Worm (Caenorhabditis elegans) whole organism, early embryonic: ENCODE data around the gene pacl-1.

ENCODE experiments used
- ama-1 ChIP-seq: fragments of 150-350 bp; optimal IDR thresholded peaks from 2 replicates; lab custom pipeline; 2014
- ceh-13 ChIP-seq: fragments of 200-800 bp; sonication (Bioruptor generic); optimal IDR thresholded peaks from 2 replicates; lab custom pipeline; 2018; ENCODE audit warnings: mild to moderate bottlenecking, missing genetic modification characterization, missing compliant biosample characterization
- ets-7 ChIP-seq: sonication (generic microtip); optimal IDR thresholded peaks from 2 replicates; lab custom pipeline; 2016; ENCODE audit warnings: missing genotype, missing genetic modification characterization, missing compliant biosample characterization
- flt-1 ChIP-seq: fragments of 200-800 bp; sonication (Bioruptor generic); IDR thresholded peaks from 2 replicates; pipeline ENCODE4 v1.3.6; 2022; ENCODE audit warnings: missing genetic modification characterization, missing compliant biosample characterization
- hmbx-1 ChIP-seq: sonication (generic microtip); optimal IDR thresholded peaks from 2 replicates; lab custom pipeline; 2016; ENCODE audit warnings: mild to moderate bottlenecking, missing genetic modification characterization, missing compliant biosample characterization
- hmg-4 ChIP-seq: fragments of 200-800 bp; sonication (Bioruptor generic); optimal IDR thresholded peaks from 2 replicates; lab custom pipeline; 2018; ENCODE audit warnings: mild to moderate bottlenecking, missing genetic modification characterization, missing compliant biosample characterization
- scrt-1 ChIP-seq: fragments of 200-800 bp; sonication (Bioruptor generic); IDR thresholded peaks from 2 replicates; pipeline ENCODE4 v1.3.6; 2022; ENCODE audit warnings: missing genetic modification characterization, missing compliant biosample characterization
- tbx-11 ChIP-seq: fragments of 200-800 bp; sonication (Bioruptor generic); IDR thresholded peaks from 2 replicates; pipeline ENCODE4 v1.3.6; 2022; ENCODE audit warnings: missing genetic modification characterization, missing compliant biosample characterization
- tbx-37 ChIP-seq: fragments of 200-800 bp; sonication (Bioruptor generic); conservative IDR thresholded peaks from 2 replicates; pipeline ENCODE4 v1.3.6; 2022; ENCODE audit warnings: missing genetic modification reagents, missing genetic modification characterization, missing compliant biosample characterization

ce11 chrV:16226581-16226980 is 48.7 kb downstream of the pacl-1 start, which contains the start of gene F11A5.13:
- no peak for TF ChIP-seq ama-1
- no peak for TF ChIP-seq ets-7
- TF ChIP-seq tbx-37 (GFP tag; lab: Robert Waterston, UW), result no peak
- no peak for TF ChIP-seq ceh-13 (GFP tag; lab: Kevin White, UChicago)
- TF ChIP-seq tbx-11, result no peak
- TF ChIP-seq hmg-4 (GFP tag; lab: Kevin White, UChicago), result no peak
- no peak for TF ChIP-seq scrt-1 (GFP tag; lab: Robert Waterston, UW)
- no peak for TF ChIP-seq hmbx-1 (tag; lab: Kevin White, UChicago)
- no peak for TF ChIP-seq flt-1 (GFP tag; lab: Robert Waterston, UW)
